Worm (Caenorhabditis elegans): ENCODE results near the gene Y45F10D.7.

DNA sequence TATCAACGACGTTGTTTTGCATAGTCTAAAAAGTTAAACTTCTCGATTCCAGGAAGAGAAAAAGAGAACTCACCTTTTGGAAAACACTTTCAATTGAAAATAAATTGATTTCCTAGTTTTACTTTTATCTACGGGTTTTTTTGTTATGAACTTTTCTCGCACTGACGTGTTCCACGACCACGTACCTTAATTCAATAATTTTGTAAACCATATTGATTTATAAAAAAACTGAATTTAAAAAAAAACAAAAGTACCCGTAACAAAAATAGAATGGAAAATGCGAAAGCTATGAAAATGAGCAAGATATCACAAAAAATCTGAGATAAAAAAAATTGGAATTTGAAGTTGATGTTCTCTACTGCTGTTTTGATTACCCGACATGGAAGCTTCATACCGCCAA lies 46.5 kb upstream of the Y45F10D.7 start, which contains the start of gene C47A4.3:
- TF ChIP-seq ttx-3 (tag; optimal IDR thresholded peaks at IDR 0.05): no peak
- no peak for TF ChIP-seq pha-4 (tag; optimal IDR thresholded peaks at IDR 0.05)
- no peak for TF ChIP-seq hlh-13 (GFP tag; optimal IDR thresholded peaks at IDR 0.05)
- TF ChIP-seq ama-1 (optimal IDR thresholded peaks at IDR 0.05): no peak
- TF ChIP-seq ceh-2 (tag; optimal IDR thresholded peaks at IDR 0.05): no peak
- no peak for TF ChIP-seq unc-3 (GFP tag; conservative IDR thresholded peaks at IDR 0.05)
- no peak for TF ChIP-seq unc-3 (tag; optimal IDR thresholded peaks at IDR 0.05)
- TF ChIP-seq F13H6.1 (tag; optimal IDR thresholded peaks at IDR 0.05): no peak
- TF ChIP-seq ahr-1 (tag; optimal IDR thresholded peaks at IDR 0.05): no peak
- TF ChIP-seq nfya-1 (tag; optimal IDR thresholded peaks at IDR 0.05): no peak
- no peak for TF ChIP-seq sox-2 (GFP tag; IDR thresholded peaks at IDR 0.05)
